Worm (Caenorhabditis elegans) whole organism, L4 larva: Measurements from ENCODE around the gene upb-1.

Experiments
- aly-2 ChIP-seq: sonication (generic microtip); optimal IDR thresholded peaks from 2 replicates; lab custom pipeline; 2018; ENCODE audit warnings: missing biosample characterization, missing genetic modification characterization
- egl-27 ChIP-seq: sonication (generic microtip); optimal IDR thresholded peaks from 3 replicates; lab custom pipeline; 2017; ENCODE audit warnings: missing biosample characterization, missing genetic modification reagents, missing genetic modification characterization
- lsy-2 ChIP-seq, 2 experiments: fragments of 150-350 bp in 1 of 2; sonication (generic microtip) in 1 of 2; optimal IDR thresholded peaks; 2 replicates each; lab custom pipeline; 2014 to 2017; ENCODE audit warnings: missing biosample characterization in 2 of 2, missing genetic modification characterization in 2 of 2
- pha-4 ChIP-seq, 2 experiments: fragments of 150-350 bp in 1 of 2; fragments of 200-800 bp in 1 of 2; sonication (Bioruptor generic) in 1 of 2; IDR thresholded peaks in 1 of 2; optimal IDR thresholded peaks in 1 of 2; 2 replicates each; pipeline versions ENCODE4 v1.3.6 to Lab custom; 2014 to 2022; ENCODE audit warnings: missing genetic modification characterization in 2 of 2, missing genetic modification reagents in 2 of 2, missing biosample characterization in 1 of 2, missing compliant biosample characterization in 1 of 2
- snpc-4 ChIP-seq: fragments of 150-350 bp; optimal IDR thresholded peaks from 2 replicates; lab custom pipeline; 2014; ENCODE audit warnings: missing biosample characterization, missing genetic modification characterization
- zag-1 ChIP-seq: fragments of 150-350 bp; optimal IDR thresholded peaks from 2 replicates; lab custom pipeline; 2014; ENCODE audit warnings: missing biosample characterization, missing genetic modification characterization
- zip-11 ChIP-seq: fragments of 200-800 bp; sonication (Bioruptor generic); IDR thresholded peaks from 2 replicates; pipeline ENCODE4 v1.3.6; 2022; ENCODE audit warnings: missing genetic modification characterization, missing compliant biosample characterization

DNA sequence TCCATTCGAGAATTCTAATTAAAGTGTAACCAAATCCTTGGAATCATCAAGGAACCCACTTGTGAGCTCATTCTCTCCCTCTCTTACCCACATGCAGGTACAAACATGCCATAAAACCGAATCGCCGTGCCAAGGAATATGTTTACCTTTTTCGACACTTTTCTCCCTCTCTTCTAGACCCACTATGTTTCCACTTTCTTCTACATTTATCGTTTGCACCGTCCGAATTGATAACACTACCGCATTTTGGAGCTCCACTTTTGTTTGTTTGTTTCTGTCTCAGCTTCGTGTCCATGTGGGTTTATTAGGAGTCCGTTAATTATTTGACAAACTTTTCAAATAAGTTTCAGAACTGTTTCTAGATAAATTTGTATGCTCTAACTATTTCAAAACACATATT, 8.0 kb downstream of the upb-1 start:
- no peak for TF ChIP-seq egl-27
- TF ChIP-seq snpc-4 (tag; lab: Kevin White, UChicago) = no peak
- TF ChIP-seq zag-1 (tag; lab: Kevin White, UChicago) = no peak
- no peak for TF ChIP-seq pha-4 (GFP tag; IDR thresholded peaks at IDR 0.05; lab: Robert Waterston, UW)
- TF ChIP-seq pha-4 (tag; optimal IDR thresholded peaks at IDR 0.05; lab: Kevin White, UChicago) = no peak
- TF ChIP-seq lsy-2 (tag; optimal IDR thresholded peaks at IDR 0.05; lab: Kevin White, UChicago) = no peak
- no peak for TF ChIP-seq aly-2
- TF ChIP-seq zip-11 = no peak
